Worm (Caenorhabditis elegans): ENCODE results near the gene C37C3.9.

Gene C37C3.9

DNA sequence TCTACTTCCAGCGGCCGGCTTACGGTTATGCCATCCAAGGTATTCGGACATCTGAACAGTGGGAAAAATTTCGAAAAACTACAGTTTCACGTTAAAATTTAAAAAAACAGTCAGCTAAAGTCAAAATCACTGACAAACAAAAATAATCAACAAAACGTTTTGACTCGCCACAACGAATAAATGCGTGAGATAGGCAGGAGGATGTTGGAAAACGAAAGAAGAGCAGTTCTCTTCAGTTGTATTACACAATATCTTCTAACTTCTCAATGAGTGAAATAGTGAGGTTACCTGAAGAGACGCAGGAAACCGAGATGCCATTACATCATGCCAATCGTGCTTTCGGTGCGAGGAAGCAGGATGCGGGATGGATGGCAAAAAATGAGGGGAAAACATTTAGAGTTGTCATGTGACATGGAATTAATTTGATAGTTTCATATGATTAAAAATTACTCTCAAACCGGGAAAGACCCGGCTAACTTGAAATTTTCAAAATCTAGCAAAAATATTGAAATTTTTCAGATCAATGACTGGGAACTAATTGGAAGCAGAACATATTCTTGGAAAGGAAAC is 39.4 kb upstream of the C37C3.9 start, which contains the start of gene F40A3.6:
TSS of gene F40A3.6 (minus strand) at position 51 of the 570 bp plus-strand sequence.
- TF ChIP-seq sup-37 (GFP tag; optimal IDR thresholded peaks at IDR 0.05), result no peak
- TF ChIP-seq nhr-11 (tag; optimal IDR thresholded peaks at IDR 0.05), result no peak
- peak; percentile 29 for TF ChIP-seq nhr-47 (tag; optimal IDR thresholded peaks at IDR 0.05)
- peak; percentile 41 for TF ChIP-seq lin-39 (tag; optimal IDR thresholded peaks at IDR 0.05)
- no peak for TF ChIP-seq zag-1 (tag; optimal IDR thresholded peaks at IDR 0.05)
- no peak for TF ChIP-seq unc-130 (tag; optimal IDR thresholded peaks at IDR 0.05)
- peak; percentile 86 for TF ChIP-seq lin-14 (GFP tag; optimal IDR thresholded peaks at IDR 0.05)
- TF ChIP-seq sptf-1 (tag; optimal IDR thresholded peaks at IDR 0.05), result no peak
- no peak for TF ChIP-seq ceh-8 (GFP tag; optimal IDR thresholded peaks at IDR 0.05)
- TF ChIP-seq nhr-85 (tag), result no peak
- peak; percentile 6 for TF ChIP-seq fkh-4 (tag; optimal IDR thresholded peaks at IDR 0.05; ENCODE audit: borderline replicate concordance)
- no peak for TF ChIP-seq tlp-1 (tag; optimal IDR thresholded peaks at IDR 0.05)
- TF ChIP-seq efl-1 (optimal IDR thresholded peaks at IDR 0.05), result peak; percentile 3 to 24
- TF ChIP-seq efl-1 (GFP tag; optimal IDR thresholded peaks at IDR 0.05 in 1 of 2), result peak; percentile 11 to 82
- no peak for TF ChIP-seq fos-1 (tag; optimal IDR thresholded peaks at IDR 0.05)
- TF ChIP-seq dpl-1 (GFP tag; optimal IDR thresholded peaks at IDR 0.05), result no peak
- TF ChIP-seq unc-86 (tag; optimal IDR thresholded peaks at IDR 0.05), result no peak
- TF ChIP-seq nhr-90 (tag; optimal IDR thresholded peaks at IDR 0.05; ENCODE audit: poor library complexity), result no peak
- TF ChIP-seq pag-3 (tag; optimal IDR thresholded peaks at IDR 0.05; ENCODE audit: borderline replicate concordance, insufficient read depth), result peak; percentile 100
- peak; percentile 77 for TF ChIP-seq ceh-63 (GFP tag; optimal IDR thresholded peaks at IDR 0.05)
- no peak for TF ChIP-seq ztf-11 (tag; optimal IDR thresholded peaks at IDR 0.05)
- peak; percentile 40 for TF ChIP-seq ztf-4 (tag; optimal IDR thresholded peaks at IDR 0.05)
- TF ChIP-seq dsc-1 (tag; optimal IDR thresholded peaks at IDR 0.05), result peak; percentile 54
- peak; percentile 37 for TF ChIP-seq swsn-7 (tag; optimal IDR thresholded peaks at IDR 0.05)
- no peak for TF ChIP-seq elt-2 (tag; optimal IDR thresholded peaks at IDR 0.05)
- no peak for TF ChIP-seq hlh-17 (GFP tag; optimal IDR thresholded peaks at IDR 0.05; ENCODE audit: borderline replicate concordance)
- TF ChIP-seq aly-2 (tag; optimal IDR thresholded peaks at IDR 0.05), result no peak
- TF ChIP-seq ama-1 (optimal IDR thresholded peaks at IDR 0.05), result no peak
- TF ChIP-seq hpl-2 (GFP tag; optimal IDR thresholded peaks at IDR 0.05), result no peak
- peak; percentile 79 for TF ChIP-seq nhr-71 (tag; optimal IDR thresholded peaks at IDR 0.05)
- no peak for TF ChIP-seq snpc-4 (tag; optimal IDR thresholded peaks at IDR 0.05)
- peak; percentile 64 for TF ChIP-seq egl-13 (tag; optimal IDR thresholded peaks at IDR 0.05)
- peak; percentile 20 for TF ChIP-seq mep-1 (tag; optimal IDR thresholded peaks at IDR 0.05)
- peak; percentile 10 for TF ChIP-seq nhr-20 (tag; optimal IDR thresholded peaks at IDR 0.05)
- peak; percentile 62 for TF ChIP-seq snu-23 (GFP tag; optimal IDR thresholded peaks at IDR 0.05)
- TF ChIP-seq nhr-19 (GFP tag; conservative IDR thresholded peaks at IDR 0.05), result peak; percentile 56
- TF ChIP-seq tbx-2 (tag; optimal IDR thresholded peaks at IDR 0.05), result no peak
- TF ChIP-seq lsy-2 (tag; optimal IDR thresholded peaks at IDR 0.05), result peak; percentile 39 to 41
- TF ChIP-seq rnt-1 (tag; optimal IDR thresholded peaks at IDR 0.05), result peak; percentile 80

DNA sequence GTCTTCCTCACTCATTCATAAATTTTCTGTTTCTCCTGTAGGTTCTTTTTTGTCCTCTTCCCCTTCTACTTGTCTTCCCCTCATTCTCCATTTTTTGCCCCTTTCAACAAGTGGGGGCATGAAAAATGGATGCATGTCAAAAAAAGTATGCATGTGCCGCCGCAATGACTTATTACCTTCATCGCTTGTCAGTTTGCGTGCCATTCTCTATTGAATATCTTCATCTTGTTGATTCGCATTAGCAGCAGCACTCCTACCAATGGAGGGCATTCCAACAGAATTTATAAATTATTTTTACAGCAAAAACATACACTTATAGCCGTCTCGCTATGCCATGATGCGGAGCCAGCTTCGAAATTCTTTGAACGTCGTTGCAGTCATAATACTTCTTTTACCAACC is 36.7 kb upstream of the C37C3.9 start, which contains the start of gene F40A3.1:
TSS of gene F40A3.1 (plus strand) at position 301 of the 400 bp plus-strand sequence.
- no peak for TF ChIP-seq efl-1 (optimal IDR thresholded peaks at IDR 0.05)
- TF ChIP-seq efl-1 (GFP tag; optimal IDR thresholded peaks at IDR 0.05 in 1 of 2), result peak in 1 of 2 experiments; percentile 3
- no peak for TF ChIP-seq lin-35 (GFP tag; optimal IDR thresholded peaks at IDR 0.05)
- TF ChIP-seq isw-1 (GFP tag; IDR thresholded peaks at IDR 0.05), result no peak
